Fruit fly (Drosophila melanogaster) whole organism, embryonic: Measurements from ENCODE around the gene CG14402.
A peak's percentile ranks its signal among the peaks of the same experiment; 100 is the strongest.

Experiments used
- BEAF-32 ChIP-seq: fragments of 200-800 bp; sonication (Bioruptor generic); optimal IDR thresholded peaks from 3 replicates; lab custom pipeline; 2017; ENCODE audit warnings: missing biosample characterization, missing genetic modification characterization, mild to moderate bottlenecking, moderate library complexity, missing genetic modification reagents
- CG10654 ChIP-seq: fragments of 200-800 bp; sonication (Bioruptor generic); optimal IDR thresholded peaks from 2 replicates; lab custom pipeline; 2016; ENCODE audit warnings: missing biosample characterization, missing genetic modification characterization
- CG13287 ChIP-seq: fragments of 200-800 bp; sonication (Bioruptor generic); IDR thresholded peaks from 2 replicates; pipeline ENCODE4 v1.3.6; 2022; ENCODE audit warnings: missing biosample characterization, missing genetic modification characterization; ENCODE audit not compliant: partially characterized antibody
- CG13624 ChIP-seq: fragments of 200-800 bp; sonication (Bioruptor generic); optimal IDR thresholded peaks from 2 replicates; lab custom pipeline; 2016; ENCODE audit warnings: missing biosample characterization, missing genetic modification characterization
- CG15073 ChIP-seq: fragments of 200-800 bp; sonication (Bioruptor generic); optimal IDR thresholded peaks from 2 replicates; lab custom pipeline; 2016; ENCODE audit warnings: missing biosample characterization, missing genetic modification characterization
- CG15479 ChIP-seq: fragments of 200-800 bp; sonication (Bioruptor generic); optimal IDR thresholded peaks from 3 replicates; lab custom pipeline; 2019; ENCODE audit warnings: missing biosample characterization, mild to moderate bottlenecking, missing genetic modification characterization, moderate library complexity
- CG17186 ChIP-seq: fragments of 200-800 bp; sonication (Bioruptor generic); optimal IDR thresholded peaks from 3 replicates; lab custom pipeline; 2017; ENCODE audit warnings: missing biosample characterization, missing genetic modification reagents, missing genetic modification characterization
- CG17359 ChIP-seq: fragments of 200-800 bp; sonication (Bioruptor generic); optimal IDR thresholded peaks from 3 replicates; lab custom pipeline; 2018; ENCODE audit warnings: missing biosample characterization, mild to moderate bottlenecking, missing genetic modification characterization, moderate library complexity
- CG17361 ChIP-seq: fragments of 200-800 bp; sonication (Bioruptor generic); IDR thresholded peaks from 3 replicates; pipeline ENCODE4 v1.3.6; 2022; ENCODE audit warnings: missing biosample characterization, missing genetic modification characterization
- CG17802 ChIP-seq: fragments of 200-800 bp; sonication (Bioruptor generic); optimal IDR thresholded peaks from 2 replicates; lab custom pipeline; 2018; ENCODE audit warnings: missing biosample characterization, mild to moderate bottlenecking, missing genetic modification characterization, moderate library complexity
- CG1792 ChIP-seq: fragments of 200-800 bp; sonication (Bioruptor generic); optimal IDR thresholded peaks from 2 replicates; lab custom pipeline; 2016; ENCODE audit warnings: missing biosample characterization, missing genetic modification characterization
- CG18262 ChIP-seq: fragments of 200-800 bp; optimal IDR thresholded peaks from 3 replicates; lab custom pipeline; 2019; ENCODE audit warnings: missing biosample characterization, mild to moderate bottlenecking, missing genetic modification characterization, moderate library complexity
- CG2199 ChIP-seq: fragments of 200-800 bp; sonication (Bioruptor generic); IDR thresholded peaks from 3 replicates; pipeline ENCODE4 v1.3.6; 2022; ENCODE audit warnings: missing biosample characterization, missing genetic modification characterization
- CG31388 ChIP-seq: fragments of 200-800 bp; sonication (Bioruptor generic); optimal IDR thresholded peaks from 2 replicates; lab custom pipeline; 2016; ENCODE audit warnings: missing biosample characterization, missing genetic modification characterization
- CG7556 ChIP-seq: fragments of 200-800 bp; sonication (Bioruptor generic); optimal IDR thresholded peaks from 2 replicates; lab custom pipeline; 2017; ENCODE audit warnings: missing biosample characterization, mild to moderate bottlenecking, missing genetic modification characterization
- CG8281 ChIP-seq: fragments of 200-800 bp; sonication (Bioruptor generic); optimal IDR thresholded peaks from 2 replicates; lab custom pipeline; 2018; ENCODE audit warnings: missing biosample characterization, mild to moderate bottlenecking, missing genetic modification characterization, moderate library complexity
- CG9215 ChIP-seq: fragments of 200-800 bp; sonication (Bioruptor generic); IDR thresholded peaks from 2 replicates; pipeline ENCODE4 v1.3.6; 2022; ENCODE audit warnings: missing biosample characterization, missing genetic modification characterization
- Chrac-16 ChIP-seq: fragments of 200-800 bp; sonication (Bioruptor generic); optimal IDR thresholded peaks from 3 replicates; lab custom pipeline; 2016; ENCODE audit warnings: missing biosample characterization, missing genetic modification characterization
- D19A ChIP-seq: fragments of 200-800 bp; optimal IDR thresholded peaks from 3 replicates; lab custom pipeline; 2019; ENCODE audit warnings: missing biosample characterization, mild to moderate bottlenecking, missing genetic modification characterization, moderate library complexity
- Dfd ChIP-seq, 2 experiments: fragments of >200 bp; optimal IDR thresholded peaks; 2 replicates each; lab custom pipeline; 2017; ENCODE audit warnings: missing biosample characterization in 2 of 2, missing genetic modification characterization in 2 of 2
- Eip74EF ChIP-seq, 2 experiments: fragments of 200-800 bp in 1 of 2; fragments of >200 bp in 1 of 2; sonication (Bioruptor generic) in 1 of 2; optimal IDR thresholded peaks; 2 replicates each; lab custom pipeline; 2017 to 2019; ENCODE audit warnings: missing biosample characterization in 2 of 2, missing genetic modification characterization in 2 of 2, mild to moderate bottlenecking in 1 of 2, moderate library complexity in 1 of 2
- Ets65A ChIP-seq: fragments of 200-800 bp; sonication (Bioruptor generic); peaks from one replicate; lab custom pipeline; 2016; ENCODE audit warnings: missing biosample characterization, missing genetic modification characterization
- GATAe ChIP-seq: fragments of 200-800 bp; sonication (Bioruptor generic); conservative IDR thresholded peaks from 2 replicates; pipeline ENCODE4 v1.3.6; 2022; ENCODE audit warnings: missing biosample characterization, missing genetic modification characterization
- Hr3 ChIP-seq: fragments of 200-800 bp; sonication (Bioruptor generic); optimal IDR thresholded peaks from 3 replicates; lab custom pipeline; 2016; ENCODE audit warnings: missing biosample characterization, missing genetic modification characterization
- Hr78 ChIP-seq, 2 experiments: fragments of 200-800 bp in 1 of 2; fragments of >200 bp in 1 of 2; sonication (Bioruptor generic) in 1 of 2; optimal IDR thresholded peaks; 2 replicates each; lab custom pipeline; 2017 to 2019; ENCODE audit warnings: missing biosample characterization in 2 of 2, missing genetic modification characterization in 2 of 2, mild to moderate bottlenecking in 1 of 2, moderate library complexity in 1 of 2
- Jarid2 ChIP-seq: fragments of 200-800 bp; sonication (Bioruptor generic); optimal IDR thresholded peaks from 3 replicates; lab custom pipeline; 2017; ENCODE audit warnings: mild to moderate bottlenecking, missing biosample characterization, missing genetic modification reagents, missing genetic modification characterization
- Med ChIP-seq: fragments of 200-800 bp; sonication (Bioruptor generic); peaks from one replicate; lab custom pipeline; 2016; ENCODE audit warnings: missing biosample characterization, missing genetic modification characterization, mild to moderate bottlenecking, inconsistent platforms, moderate library complexity
- Neu2 ChIP-seq: fragments of 200-800 bp; sonication (Bioruptor generic); optimal IDR thresholded peaks from 3 replicates; lab custom pipeline; 2016; ENCODE audit warnings: missing biosample characterization, missing genetic modification characterization, borderline replicate concordance
- Nf-YC ChIP-seq: fragments of 200-800 bp; optimal IDR thresholded peaks from 3 replicates; lab custom pipeline; 2019; ENCODE audit warnings: missing biosample characterization, mild to moderate bottlenecking, missing genetic modification characterization, moderate library complexity
- Pdp1 ChIP-seq, 2 experiments: fragments of 200-800 bp; sonication (Bioruptor generic); optimal IDR thresholded peaks; 3 replicates each; lab custom pipeline; 2016; ENCODE audit warnings: missing biosample characterization in 2 of 2, missing genetic modification characterization in 2 of 2, mild to moderate bottlenecking in 1 of 2, moderate library complexity in 1 of 2
- TFAM ChIP-seq: fragments of 200-800 bp; sonication (Bioruptor generic); optimal IDR thresholded peaks from 2 replicates; lab custom pipeline; 2017; ENCODE audit warnings: missing biosample characterization, missing genetic modification characterization, inconsistent platforms
- Tbp ChIP-seq: fragments of >200 bp; optimal IDR thresholded peaks from 2 replicates; lab custom pipeline; 2018; ENCODE audit warnings: missing biosample characterization, missing genetic modification characterization
- al ChIP-seq: fragments of 200-800 bp; sonication (Bioruptor generic); IDR thresholded peaks from 2 replicates; pipeline ENCODE4 v1.3.6; 2022; ENCODE audit warnings: missing biosample characterization, missing genetic modification characterization
- ara ChIP-seq: fragments of 200-800 bp; sonication (Bioruptor generic); IDR thresholded peaks from 2 replicates; pipeline ENCODE4 v1.3.6; 2022; ENCODE audit warnings: missing biosample characterization, missing genetic modification characterization
- cwo ChIP-seq: fragments of 200-800 bp; sonication (Bioruptor generic); optimal IDR thresholded peaks from 3 replicates; lab custom pipeline; 2017; ENCODE audit warnings: missing biosample characterization, missing genetic modification characterization, mild to moderate bottlenecking, moderate library complexity, missing genetic modification reagents
- dimm ChIP-seq: fragments of 200-800 bp; sonication (Bioruptor generic); IDR thresholded peaks from 2 replicates; pipeline ENCODE4 v1.3.6; 2022; ENCODE audit warnings: missing biosample characterization, missing genetic modification characterization
- ewg ChIP-seq: fragments of 200-800 bp; sonication (Bioruptor generic); optimal IDR thresholded peaks from 3 replicates; lab custom pipeline; 2017; ENCODE audit warnings: mild to moderate bottlenecking, missing biosample characterization, missing genetic modification reagents, missing genetic modification characterization
- gem ChIP-seq: fragments of 200-800 bp; sonication (Bioruptor generic); optimal IDR thresholded peaks from 2 replicates; lab custom pipeline; 2019; ENCODE audit warnings: missing biosample characterization, mild to moderate bottlenecking, missing genetic modification characterization, moderate library complexity
- jigr1 ChIP-seq: fragments of 200-800 bp; sonication (Bioruptor generic); IDR thresholded peaks from 3 replicates; pipeline ENCODE4 v1.3.6; 2022; ENCODE audit warnings: missing biosample characterization, missing genetic modification characterization
- maf-S ChIP-seq: fragments of 200-800 bp; sonication (Bioruptor generic); optimal IDR thresholded peaks from 2 replicates; lab custom pipeline; 2016; ENCODE audit warnings: missing biosample characterization, missing genetic modification characterization
- nom ChIP-seq: fragments of 200-800 bp; sonication (Bioruptor generic); optimal IDR thresholded peaks from 2 replicates; lab custom pipeline; 2017; ENCODE audit warnings: missing biosample characterization, missing genetic modification characterization, mild to moderate bottlenecking, moderate library complexity, missing genetic modification reagents
- pfk ChIP-seq: fragments of 200-800 bp; sonication (Bioruptor generic); optimal IDR thresholded peaks from 2 replicates; lab custom pipeline; 2018; ENCODE audit warnings: missing biosample characterization, mild to moderate bottlenecking, missing genetic modification characterization, moderate library complexity
- sd ChIP-seq: fragments of 200-800 bp; sonication (Bioruptor generic); optimal IDR thresholded peaks from 3 replicates; lab custom pipeline; 2018; ENCODE audit warnings: missing biosample characterization, mild to moderate bottlenecking, missing genetic modification characterization, moderate library complexity
- seq ChIP-seq: fragments of 200-800 bp; sonication (Bioruptor generic); IDR thresholded peaks from 2 replicates; pipeline ENCODE4 v1.3.6; 2022; ENCODE audit warnings: missing biosample characterization, missing genetic modification characterization
- slou ChIP-seq: fragments of 200-800 bp; sonication (Bioruptor generic); optimal IDR thresholded peaks from 3 replicates; lab custom pipeline; 2016; ENCODE audit warnings: missing biosample characterization, missing genetic modification characterization
- vvl ChIP-seq: fragments of 200-800 bp; sonication (Bioruptor generic); IDR thresholded peaks from 2 replicates; pipeline ENCODE4 v1.3.6; 2022; ENCODE audit warnings: missing biosample characterization, missing genetic modification characterization
- wek ChIP-seq: fragments of 200-800 bp; sonication (Bioruptor generic); optimal IDR thresholded peaks from 3 replicates; lab custom pipeline; 2018; ENCODE audit warnings: missing biosample characterization, mild to moderate bottlenecking, missing genetic modification characterization, moderate library complexity
- wor ChIP-seq: fragments of 200-800 bp; sonication (Bioruptor generic); IDR thresholded peaks from 2 replicates; pipeline ENCODE4 v1.3.6; 2022; ENCODE audit warnings: missing biosample characterization, missing genetic modification characterization

The CG14402 gene

DNA sequence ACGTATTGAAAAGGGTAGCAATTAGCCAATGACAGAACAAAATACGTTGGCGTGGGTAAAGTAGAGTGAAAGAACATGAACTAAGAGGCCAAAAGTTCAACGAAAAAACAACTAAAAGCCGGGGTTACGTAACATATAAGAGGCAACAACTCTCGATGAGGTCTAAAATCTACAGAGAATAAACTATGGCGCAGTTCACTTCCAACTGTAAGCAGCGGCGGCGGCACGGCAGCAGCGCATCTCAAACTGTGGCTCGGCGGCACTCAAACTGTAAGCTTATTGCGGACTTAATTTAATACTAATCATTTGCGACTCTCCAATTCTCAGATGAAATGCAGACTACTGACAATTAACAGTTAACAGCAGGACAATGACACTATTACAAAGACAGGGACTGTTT, 25.4 kb downstream of the CG14402 start (continued):
- TF ChIP-seq jigr1 (no peak), wor (no peak), CG2199 (peak; percentile 68; the same call in 2 of the 3 replicates), wek (GFP tag; lab: Kevin White, UChicago) (no peak), seq (GFP tag; lab: Robert Waterston, UW) (no peak), D19A (tag; lab: Kevin White, UChicago) (no peak), Hr3 (GFP tag; lab: Kevin White, UChicago) (no peak), Neu2 (GFP tag; lab: Kevin White, UChicago) (no peak)
- TF ChIP-seq, all 482 proteins: peak for 20

DNA sequence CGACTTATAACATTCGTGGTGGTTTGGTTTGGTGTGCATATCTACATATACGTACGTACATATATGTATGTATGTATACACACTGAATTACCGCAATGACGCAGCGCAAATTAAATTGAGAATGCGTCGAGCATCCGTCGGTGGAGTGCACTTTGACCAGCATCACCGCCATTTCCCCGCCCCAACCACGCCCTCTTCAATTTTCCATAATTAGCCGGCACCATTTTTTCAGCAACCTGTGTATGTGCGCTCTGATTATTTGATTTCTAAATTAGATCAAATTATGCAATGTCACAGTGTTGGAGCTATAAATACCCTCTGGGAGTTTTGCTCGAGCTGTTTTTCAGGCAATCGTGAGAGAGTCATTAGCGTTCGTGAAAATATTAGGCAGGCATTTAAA, 29.0 kb downstream of the CG14402 start:
- peak; percentile 18 for TF ChIP-seq Med (GFP tag; lab: Kevin White, UChicago)
- TF ChIP-seq CG15073 (GFP tag; lab: Kevin White, UChicago): no peak
- no peak for TF ChIP-seq Tbp (GFP tag; lab: Kevin White, UChicago)
- TF ChIP-seq CG1792 (GFP tag; lab: Kevin White, UChicago): no peak
- TF ChIP-seq nom: peak; percentile 60
- 0 out of 2 replicates have a peak, but pooled peaks have one; percentile 19 for TF ChIP-seq vvl
- peak in 1 of 2 experiments; percentile 49 for TF ChIP-seq Pdp1 (GFP tag; optimal IDR thresholded peaks at IDR 0.05; lab: Kevin White, UChicago)

DNA sequence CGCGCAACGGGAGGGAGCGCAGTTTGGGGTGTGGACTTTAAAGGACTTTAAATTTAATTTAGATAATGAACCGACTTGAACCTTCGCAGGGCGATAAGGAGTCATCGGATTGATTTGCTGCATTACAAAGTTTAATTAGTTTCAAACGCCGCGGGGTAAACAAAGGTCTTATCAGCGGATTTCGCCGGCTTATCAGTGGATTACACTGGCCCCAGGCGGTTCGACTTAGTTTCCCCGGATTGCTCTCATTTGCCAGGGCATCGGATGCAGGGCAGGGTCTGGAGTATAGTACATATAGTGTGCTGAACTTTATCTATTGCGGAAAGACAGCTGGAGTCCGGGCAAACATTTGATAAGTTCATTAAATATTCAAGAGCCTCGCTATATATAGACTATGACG, 29.4 kb downstream of the CG14402 start:
- TF ChIP-seq Nf-YC (tag; lab: Kevin White, UChicago): no peak
- TF ChIP-seq maf-S (GFP tag; lab: Kevin White, UChicago): no peak
- no peak for TF ChIP-seq CG13287 (GFP tag; lab: Robert Waterston, UW)
- TF ChIP-seq CG17361: no peak
- TF ChIP-seq gem (tag; lab: Kevin White, UChicago): peak; percentile 69
- TF ChIP-seq CG31388 (GFP tag; lab: Kevin White, UChicago): no peak
- no peak for TF ChIP-seq CG9215 (GFP tag; lab: Robert Waterston, UW)
- TF ChIP-seq al (GFP tag; lab: Robert Waterston, UW): no peak
- TF ChIP-seq ewg (GFP tag; lab: Kevin White, UChicago): no peak
- no peak for TF ChIP-seq GATAe
- TF ChIP-seq CG13624 (GFP tag; lab: Kevin White, UChicago): no peak
- TF ChIP-seq Ets65A: peak; percentile 75
- TF ChIP-seq CG10654 (GFP tag; lab: Kevin White, UChicago): no peak
- TF ChIP-seq Chrac-16 (GFP tag; lab: Kevin White, UChicago): no peak
- TF ChIP-seq CG8281: no peak
- TF ChIP-seq CG17186 (GFP tag; lab: Kevin White, UChicago): no peak
- TF ChIP-seq BEAF-32 (GFP tag; lab: Kevin White, UChicago): no peak
- no peak for TF ChIP-seq slou (GFP tag; lab: Kevin White, UChicago)
- TF ChIP-seq ara (GFP tag; lab: Robert Waterston, UW): no peak
- no peak for TF ChIP-seq sd
- no peak for TF ChIP-seq CG18262
- TF ChIP-seq TFAM (GFP tag; lab: Kevin White, UChicago): no peak
- TF ChIP-seq CG7556 (GFP tag; lab: Kevin White, UChicago): no peak
- no peak for TF ChIP-seq Jarid2 (GFP tag; lab: Kevin White, UChicago)
- no peak for TF ChIP-seq CG17802
- TF ChIP-seq dimm (GFP tag; lab: Robert Waterston, UW): no peak
- TF ChIP-seq CG15479 (GFP tag; lab: Kevin White, UChicago): peak; percentile 44
- TF ChIP-seq pfk (GFP tag; lab: Kevin White, UChicago): no peak
- peak in 1 of 2 experiments; percentile 15 for TF ChIP-seq Eip74EF (GFP tag; optimal IDR thresholded peaks at IDR 0.05; lab: Kevin White, UChicago)
- peak in 1 of 2 experiments; percentile 10 for TF ChIP-seq Hr78 (GFP tag; optimal IDR thresholded peaks at IDR 0.05; lab: Kevin White, UChicago)
- no peak for TF ChIP-seq CG17359 (tag; lab: Kevin White, UChicago)
- TF ChIP-seq Med (GFP tag; lab: Kevin White, UChicago): peak; percentile 32
- TF ChIP-seq cwo (GFP tag; lab: Kevin White, UChicago): no peak
- no peak for TF ChIP-seq Dfd (GFP tag; optimal IDR thresholded peaks at IDR 0.05; lab: Kevin White, UChicago)
